Worm (Caenorhabditis elegans) whole organism, young adult: Measurements from ENCODE around the gene srab-7.

ENCODE experiments used
- B0019.2 ChIP-seq: fragments of 200-800 bp; sonication (Bioruptor generic); conservative IDR thresholded peaks from 2 replicates; pipeline ENCODE4 v1.3.6; 2022; ENCODE audit warnings: missing genetic modification reagents, missing genetic modification characterization, missing compliant biosample characterization
- B0261.1 ChIP-seq: sonication (generic microtip); optimal IDR thresholded peaks from 2 replicates; lab custom pipeline; 2016; ENCODE audit warnings: mild to moderate bottlenecking, missing genetic modification characterization, moderate library complexity, missing compliant biosample characterization
- F33H1.4 ChIP-seq: fragments of 200-800 bp; sonication (Bioruptor generic); IDR thresholded peaks from 2 replicates; pipeline ENCODE4 v1.3.6; 2022; ENCODE audit warnings: missing genetic modification reagents, missing genetic modification characterization, missing compliant biosample characterization
- F37B4.10 ChIP-seq: fragments of 200-800 bp; sonication (Bioruptor generic); IDR thresholded peaks from 2 replicates; pipeline ENCODE4 v1.3.6; 2022; ENCODE audit warnings: missing genetic modification characterization, missing compliant biosample characterization
- F52B5.7 ChIP-seq: sonication (generic microtip); optimal IDR thresholded peaks from 2 replicates; lab custom pipeline; 2016; ENCODE audit warnings: mild to moderate bottlenecking, missing genetic modification characterization, missing compliant biosample characterization
- K11D2.4 ChIP-seq: fragments of 200-800 bp; sonication (Bioruptor generic); IDR thresholded peaks from 2 replicates; pipeline ENCODE4 v1.3.6; 2022; ENCODE audit warnings: missing genetic modification reagents, missing genetic modification characterization, missing compliant biosample characterization
- ZK185.1 ChIP-seq: sonication (generic microtip); optimal IDR thresholded peaks from 2 replicates; lab custom pipeline; 2016; ENCODE audit warnings: mild to moderate bottlenecking, missing genetic modification characterization, missing compliant biosample characterization; ENCODE audit not compliant: poor library complexity, severe bottlenecking
- ama-1 ChIP-seq, 3 experiments: fragments of 150-350 bp in 1 of 3; sonication (generic microtip) in 2 of 3; optimal IDR thresholded peaks; 2 replicates each; lab custom pipeline; 2014 to 2018; ENCODE audit warnings: missing biosample characterization in 2 of 3, missing genetic modification characterization in 2 of 3, missing genetic modification reagents in 2 of 3
- athp-1 ChIP-seq: sonication (generic microtip); optimal IDR thresholded peaks from 2 replicates; lab custom pipeline; 2017; ENCODE audit warnings: mild to moderate bottlenecking, missing genetic modification characterization, missing compliant biosample characterization
- bed-2 ChIP-seq: fragments of 200-800 bp; sonication (Bioruptor generic); IDR thresholded peaks from 2 replicates; pipeline ENCODE4 v1.3.6; 2022; ENCODE audit warnings: missing genetic modification reagents, missing genetic modification characterization, missing compliant biosample characterization
- cebp-2 ChIP-seq: fragments of 200-800 bp; sonication (Bioruptor generic); IDR thresholded peaks from 2 replicates; pipeline ENCODE4 v1.3.6; 2022; ENCODE audit warnings: missing genetic modification characterization, missing compliant biosample characterization
- ceh-27 ChIP-seq: fragments of 200-800 bp; sonication (Bioruptor generic); optimal IDR thresholded peaks from 2 replicates; lab custom pipeline; 2018; ENCODE audit warnings: mild to moderate bottlenecking, missing genetic modification characterization, moderate library complexity, missing compliant biosample characterization
- egl-18 ChIP-seq: fragments of 200-800 bp; sonication (Bioruptor generic); IDR thresholded peaks from 2 replicates; pipeline ENCODE4 v1.3.6; 2022; ENCODE audit warnings: missing genetic modification reagents, missing genetic modification characterization, missing compliant biosample characterization
- egrh-3 ChIP-seq: fragments of 200-800 bp; sonication (Bioruptor generic); IDR thresholded peaks from 2 replicates; pipeline ENCODE4 v1.3.6; 2022; ENCODE audit warnings: missing genetic modification reagents, missing genetic modification characterization, missing compliant biosample characterization
- hmg-1.2 ChIP-seq: fragments of 200-800 bp; sonication (Bioruptor generic); IDR thresholded peaks from 2 replicates; pipeline ENCODE4 v1.3.6; 2022; ENCODE audit warnings: missing genetic modification reagents, missing genetic modification characterization, missing compliant biosample characterization
- hsf-1 ChIP-seq: fragments of 200-800 bp; sonication (Bioruptor generic); IDR thresholded peaks from 2 replicates; pipeline ENCODE4 v1.3.6; 2022; ENCODE audit warnings: missing genetic modification reagents, missing genetic modification characterization, missing compliant biosample characterization
- let-607 ChIP-seq, 2 experiments: fragments of 200-800 bp in 1 of 2; sonication (Bioruptor generic) in 1 of 2; sonication (generic microtip) in 1 of 2; optimal IDR thresholded peaks; 2 replicates each; lab custom pipeline; 2016 to 2018; ENCODE audit warnings: mild to moderate bottlenecking in 2 of 2, missing compliant biosample characterization in 2 of 2, missing genetic modification characterization in 2 of 2, moderate library complexity in 2 of 2, missing genotype in 1 of 2
- lir-1 ChIP-seq: fragments of 200-800 bp; sonication (Bioruptor generic); conservative IDR thresholded peaks from 2 replicates; pipeline ENCODE4 v1.3.6; 2022; ENCODE audit warnings: missing genetic modification reagents, missing genetic modification characterization, missing compliant biosample characterization
- madf-6 ChIP-seq: fragments of 200-800 bp; sonication (Bioruptor generic); IDR thresholded peaks from 2 replicates; pipeline ENCODE4 v1.3.6; 2022; ENCODE audit warnings: missing genetic modification reagents, missing genetic modification characterization, missing compliant biosample characterization
- nfya-1 ChIP-seq: sonication (generic microtip); optimal IDR thresholded peaks from 2 replicates; lab custom pipeline; 2017; ENCODE audit warnings: antibody characterized with exemption, missing compliant biosample characterization, missing genetic modification characterization, borderline replicate concordance; ENCODE audit not compliant: insufficient read depth
- nhr-27 ChIP-seq: fragments of 200-800 bp; sonication (Bioruptor generic); optimal IDR thresholded peaks from 2 replicates; lab custom pipeline; 2018; ENCODE audit warnings: mild to moderate bottlenecking, missing genetic modification characterization, moderate library complexity, missing compliant biosample characterization
- repo-1 ChIP-seq: sonication (generic microtip); optimal IDR thresholded peaks from 2 replicates; lab custom pipeline; 2017; ENCODE audit warnings: mild to moderate bottlenecking, missing genetic modification characterization, missing compliant biosample characterization
- sdz-38 ChIP-seq: sonication (generic microtip); optimal IDR thresholded peaks from 2 replicates; lab custom pipeline; 2016; ENCODE audit warnings: missing genotype, missing genetic modification characterization, missing compliant biosample characterization
- snpc-1.1 ChIP-seq: sonication (generic microtip); optimal IDR thresholded peaks from 2 replicates; lab custom pipeline; 2017; ENCODE audit warnings: missing genetic modification characterization, mild to moderate bottlenecking, missing compliant biosample characterization, antibody characterized with exemption, moderate library complexity, missing genotype, missing genetic modification reagents; ENCODE audit not compliant: insufficient read depth
- snpc-1.3 ChIP-seq: sonication (generic microtip); optimal IDR thresholded peaks from 2 replicates; lab custom pipeline; 2017; ENCODE audit warnings: missing genetic modification characterization, mild to moderate bottlenecking, missing compliant biosample characterization, antibody characterized with exemption, moderate library complexity, missing genotype, missing genetic modification reagents; ENCODE audit not compliant: insufficient read depth
- snpc-3.4 ChIP-seq: sonication (generic microtip); optimal IDR thresholded peaks from 2 replicates; lab custom pipeline; 2017; ENCODE audit warnings: missing genetic modification characterization, mild to moderate bottlenecking, missing compliant biosample characterization, antibody characterized with exemption, moderate library complexity, missing genotype, missing genetic modification reagents
- snpc-4 ChIP-seq, 5 experiments: fragments of 150-350 bp in 1 of 5; sonication (generic microtip) in 4 of 5; optimal IDR thresholded peaks; 2 replicates each; lab custom pipeline; 2014 to 2018; ENCODE audit warnings: missing genetic modification characterization in 5 of 5, missing biosample characterization in 3 of 5, antibody characterized with exemption in 2 of 5, mild to moderate bottlenecking in 2 of 5, missing compliant biosample characterization in 2 of 5, missing genotype in 2 of 5, moderate library complexity in 2 of 5, missing genetic modification reagents in 1 of 5
- somi-1 ChIP-seq: fragments of 200-800 bp; sonication (Bioruptor generic); optimal IDR thresholded peaks from 2 replicates; lab custom pipeline; 2018; ENCODE audit warnings: mild to moderate bottlenecking, missing genetic modification characterization, missing compliant biosample characterization
- tbx-9 ChIP-seq: sonication (generic microtip); optimal IDR thresholded peaks from 2 replicates; lab custom pipeline; 2016; ENCODE audit warnings: borderline replicate concordance, missing genetic modification characterization, inconsistent platforms, missing compliant biosample characterization
- xnd-1 ChIP-seq: sonication (generic microtip); optimal IDR thresholded peaks from 2 replicates; lab custom pipeline; 2016; ENCODE audit warnings: missing genotype, missing genetic modification reagents, missing genetic modification characterization, missing compliant biosample characterization
- zfh-2 ChIP-seq: fragments of 200-800 bp; sonication (Bioruptor generic); conservative IDR thresholded peaks from 2 replicates; pipeline ENCODE4 v1.3.6; 2022; ENCODE audit warnings: missing genetic modification reagents, missing genetic modification characterization, missing compliant biosample characterization
- ztf-22 ChIP-seq: fragments of 200-800 bp; sonication (Bioruptor generic); optimal IDR thresholded peaks from 2 replicates; lab custom pipeline; 2018; ENCODE audit warnings: mild to moderate bottlenecking, missing genetic modification characterization, moderate library complexity, missing compliant biosample characterization

srab-7 gene

DNA sequence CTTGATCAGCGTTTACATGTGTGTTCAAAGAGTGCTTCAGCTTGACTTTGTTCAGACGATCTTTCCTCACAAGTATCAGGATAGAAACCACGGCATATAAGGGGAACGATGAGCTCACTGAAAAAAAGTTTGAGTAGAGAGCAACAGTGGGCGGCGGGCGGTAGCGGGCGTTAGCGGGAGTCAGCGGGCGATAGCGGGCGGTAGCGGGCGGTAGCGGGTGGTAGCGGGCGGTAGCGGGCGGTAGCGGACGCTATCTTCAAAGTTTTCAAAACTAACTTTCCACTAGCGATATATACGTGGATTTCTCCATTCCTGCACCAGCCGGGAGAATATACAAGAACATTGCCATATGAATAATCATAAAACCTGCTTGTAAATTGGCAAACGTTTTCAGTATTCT, 9.7 kb downstream of the srab-7 start:
- peak; percentile 81; the same call in 1 of the 2 replicates for TF ChIP-seq egrh-3 (GFP tag; lab: Robert Waterston, UW)
- no peak for TF ChIP-seq sdz-38 (tag; lab: Kevin White, UChicago)
- no peak for TF ChIP-seq snpc-1.3 (tag; lab: Kevin White, UChicago)
- TF ChIP-seq zfh-2 = peak; percentile 87
- TF ChIP-seq, all 124 proteins: peak for 2

DNA sequence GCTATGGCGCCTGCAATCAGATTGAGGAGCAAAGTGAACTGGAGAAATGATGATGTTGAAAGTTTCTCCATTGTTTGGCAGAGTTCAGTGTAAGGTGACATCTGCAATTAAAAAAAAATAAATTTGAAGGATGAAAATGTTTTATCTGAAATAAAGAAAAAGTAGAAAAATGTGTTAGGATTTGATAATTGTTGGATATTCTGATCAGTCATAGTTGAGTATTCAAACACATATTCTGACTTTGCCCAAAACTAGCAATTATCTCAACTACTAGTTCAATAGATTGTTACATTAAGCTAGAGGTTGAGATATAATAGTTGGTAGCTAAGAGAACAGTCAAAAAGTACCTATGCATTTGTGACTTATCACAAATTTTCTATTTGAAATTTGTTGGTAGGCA, 10.5 kb downstream of the srab-7 start, which contains the start of gene srab-10:
Gene srab-10, minus strand, starts transcription at position 101 of the 400 bp plus-strand sequence.
- TF ChIP-seq hmg-1.2 (no peak), bed-2 (no peak), ceh-27 (GFP tag; lab: Kevin White, UChicago) (no peak), xnd-1 (tag; lab: Kevin White, UChicago) (no peak)

DNA sequence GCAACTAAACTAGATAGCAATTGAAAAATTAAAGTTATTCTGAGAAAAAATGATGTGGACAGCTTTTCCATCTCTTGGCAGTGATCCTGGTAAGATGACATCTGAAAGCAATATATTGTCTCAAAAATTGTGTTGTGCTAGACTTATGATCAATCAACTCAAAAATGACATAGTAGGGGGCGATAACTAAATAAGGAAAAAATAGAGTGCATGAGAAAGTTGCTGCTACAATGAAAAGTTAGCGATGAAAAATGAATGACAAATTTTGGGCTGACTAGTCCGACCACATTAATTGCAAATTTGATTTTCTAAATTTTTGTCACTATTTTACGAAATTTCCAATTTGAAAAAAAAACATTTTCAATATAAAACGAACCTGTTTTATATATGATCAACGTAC, 13.8 kb downstream of the srab-7 start, which contains the start of gene srab-9:
Gene srab-9, minus strand, starts transcription at position 101 of the 400 bp plus-strand sequence.
- TF ChIP-seq egl-18 (GFP tag; lab: Robert Waterston, UW) (no peak), K11D2.4 (GFP tag; lab: Robert Waterston, UW) (no peak), somi-1 (no peak), zfh-2 (no peak), B0261.1 (tag; lab: Kevin White, UChicago) (no peak), nhr-27 (tag; lab: Kevin White, UChicago) (no peak), tbx-9 (tag; lab: Kevin White, UChicago) (no peak), F37B4.10 (no peak), F33H1.4 (GFP tag; lab: Robert Waterston, UW) (no peak), ZK185.1 (no peak), athp-1 (tag; lab: Kevin White, UChicago) (no peak), lir-1 (GFP tag; lab: Robert Waterston, UW) (no peak), repo-1 (tag; lab: Kevin White, UChicago) (no peak), cebp-2 (GFP tag; lab: Robert Waterston, UW) (no peak)

DNA sequence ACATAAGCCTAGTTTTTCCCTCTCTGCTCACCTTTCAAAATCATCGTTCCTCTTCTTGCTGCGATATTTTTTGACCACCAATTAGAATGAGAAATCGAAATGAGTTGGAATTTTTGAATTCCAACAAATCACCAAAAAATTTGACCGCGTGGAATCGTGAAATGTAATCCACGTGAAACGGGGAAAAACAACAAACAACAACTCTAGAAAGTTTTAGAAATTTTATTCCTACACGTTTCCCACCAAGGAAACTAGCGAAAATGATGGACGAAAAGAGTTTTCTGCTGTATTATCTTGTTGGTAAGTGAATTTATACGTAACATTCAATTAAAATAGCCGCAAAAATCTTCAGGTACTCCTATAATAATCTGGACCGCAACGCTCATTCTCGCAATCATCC, 16.5 kb downstream of the srab-7 start, which contains the start of the genes irld-3 and F02C9.1:
Gene irld-3, minus strand, starts transcription at position 101 of the 400 bp plus-strand sequence.
Gene F02C9.1, plus strand, starts transcription at position 216 of the 400 bp plus-strand sequence.
- no peak for TF ChIP-seq madf-6 (GFP tag; lab: Robert Waterston, UW)
- TF ChIP-seq nfya-1 (tag; lab: Kevin White, UChicago) = no peak
- TF ChIP-seq snpc-3.4 (tag; lab: Kevin White, UChicago) = no peak
- no peak for TF ChIP-seq ztf-22
- TF ChIP-seq snpc-4 (GFP tag; optimal IDR thresholded peaks at IDR 0.05; lab: Kevin White, UChicago) = no peak
- TF ChIP-seq snpc-4 (tag; optimal IDR thresholded peaks at IDR 0.05; lab: Kevin White, UChicago) = no peak
- no peak for TF ChIP-seq K11D2.4 (GFP tag; lab: Robert Waterston, UW)
- no peak for TF ChIP-seq hsf-1 (GFP tag; lab: Robert Waterston, UW)
- no peak for TF ChIP-seq F52B5.7 (tag; lab: Kevin White, UChicago)
- TF ChIP-seq ama-1 (optimal IDR thresholded peaks at IDR 0.05; lab: Kevin White, UChicago) = no peak
- no peak for TF ChIP-seq ama-1 (GFP tag; optimal IDR thresholded peaks at IDR 0.05; lab: Kevin White, UChicago)
- no peak for TF ChIP-seq B0019.2 (GFP tag; lab: Robert Waterston, UW)
- no peak for TF ChIP-seq snpc-1.1
- no peak for TF ChIP-seq xnd-1 (tag; lab: Kevin White, UChicago)
- no peak for TF ChIP-seq let-607 (tag; optimal IDR thresholded peaks at IDR 0.05; lab: Kevin White, UChicago)
